Fruit fly (Drosophila melanogaster) whole organism, wandering third instar larva: Measurements from ENCODE around the gene Syp.

Experiments used
- Abd-B ChIP-seq: fragments of >200 bp; optimal IDR thresholded peaks from 2 replicates; lab custom pipeline; 2017; ENCODE audit warnings: missing biosample characterization, missing genetic modification characterization
- CG9705 ChIP-seq: fragments of 200-800 bp; sonication (Bioruptor generic); optimal IDR thresholded peaks from 2 replicates; lab custom pipeline; 2018; ENCODE audit warnings: missing biosample characterization, mild to moderate bottlenecking, missing genetic modification characterization
- Dfd ChIP-seq: fragments of >200 bp; optimal IDR thresholded peaks from 2 replicates; lab custom pipeline; 2017; ENCODE audit warnings: missing biosample characterization, missing genetic modification characterization
- Dif ChIP-seq: fragments of 200-275, 200-300 bp; sonication (Bioruptor generic); optimal IDR thresholded peaks from 2 replicates; lab custom pipeline; 2018; ENCODE audit warnings: missing biosample characterization, missing genetic modification characterization; ENCODE audit not compliant: partially characterized antibody
- GATAd ChIP-seq: sonication (Bioruptor generic); optimal IDR thresholded peaks from 2 replicates; lab custom pipeline; 2016; ENCODE audit warnings: missing biosample characterization, missing genetic modification characterization
- HLH106 ChIP-seq: fragments of 200-800 bp; optimal IDR thresholded peaks from 3 replicates; lab custom pipeline; 2019; ENCODE audit warnings: missing biosample characterization, mild to moderate bottlenecking, missing genetic modification characterization, moderate library complexity
- Hnf4 ChIP-seq: fragments of 200-800 bp; sonication (Bioruptor generic); optimal IDR thresholded peaks from 2 replicates; lab custom pipeline; 2016; ENCODE audit warnings: missing biosample characterization, mild to moderate bottlenecking, missing genetic modification characterization
- Hr78 ChIP-seq: fragments of >200 bp; optimal IDR thresholded peaks from 2 replicates; lab custom pipeline; 2017; ENCODE audit warnings: missing biosample characterization, missing genetic modification characterization
- Hr83 ChIP-seq: fragments of 200-300 bp; sonication (Bioruptor generic); optimal IDR thresholded peaks from 2 replicates; lab custom pipeline; 2016; ENCODE audit warnings: missing biosample characterization, mild to moderate bottlenecking, missing genetic modification characterization, moderate library complexity; ENCODE audit not compliant: poor library complexity, severe bottlenecking
- Jra ChIP-seq: sonication (Bioruptor generic); optimal IDR thresholded peaks from 2 replicates; lab custom pipeline; 2016; ENCODE audit warnings: missing biosample characterization, missing genetic modification characterization
- Myc ChIP-seq: fragments of >200 bp; optimal IDR thresholded peaks from 2 replicates; lab custom pipeline; 2017
- N ChIP-seq: fragments of >200 bp; optimal IDR thresholded peaks from 2 replicates; lab custom pipeline; 2018; ENCODE audit warnings: missing biosample characterization, missing external identifiers, missing genetic modification characterization
- OdsH ChIP-seq: fragments of 200-800 bp; sonication (Bioruptor generic); optimal IDR thresholded peaks from 2 replicates; lab custom pipeline; 2016; ENCODE audit warnings: missing biosample characterization, mild to moderate bottlenecking, missing genetic modification characterization
- Rel ChIP-seq, 2 experiments: fragments of 200-800 bp; sonication (Bioruptor generic) in 1 of 2; optimal IDR thresholded peaks; 2 replicates in 1 of 2; 3 replicates in 1 of 2; lab custom pipeline; 2016 to 2019; ENCODE audit warnings: mild to moderate bottlenecking in 2 of 2, missing biosample characterization in 2 of 2, missing genetic modification characterization in 2 of 2, moderate library complexity in 1 of 2
- Vsx2 ChIP-seq: fragments of 200-300, 225-300 bp; sonication (Bioruptor generic); optimal IDR thresholded peaks from 2 replicates; lab custom pipeline; 2018; ENCODE audit warnings: missing biosample characterization, missing genetic modification characterization; ENCODE audit not compliant: partially characterized antibody
- br ChIP-seq: fragments of 200-800 bp; sonication (Bioruptor generic); optimal IDR thresholded peaks from 2 replicates; lab custom pipeline; 2016; ENCODE audit warnings: missing biosample characterization, missing genetic modification characterization
- brk ChIP-seq: fragments of 200-800 bp; sonication (Bioruptor generic); optimal IDR thresholded peaks from 2 replicates; lab custom pipeline; 2016; ENCODE audit warnings: missing biosample characterization, mild to moderate bottlenecking, missing genetic modification characterization
- dmrt93B ChIP-seq: fragments of 200-800 bp; sonication (Bioruptor generic); optimal IDR thresholded peaks from 2 replicates; lab custom pipeline; 2018; ENCODE audit warnings: missing biosample characterization, mild to moderate bottlenecking, missing genetic modification characterization
- dsf ChIP-seq: sonication (Bioruptor generic); optimal IDR thresholded peaks from 2 replicates; lab custom pipeline; 2016; ENCODE audit warnings: missing biosample characterization, missing genetic modification characterization, borderline replicate concordance
- ey ChIP-seq: fragments of 200-800 bp; sonication (Bioruptor generic); optimal IDR thresholded peaks from 2 replicates; lab custom pipeline; 2016; ENCODE audit warnings: missing biosample characterization, missing genetic modification characterization
- foxo ChIP-seq, 2 experiments: fragments of 200-800 bp; sonication (Bioruptor generic); optimal IDR thresholded peaks; 2 replicates in 1 of 2; 3 replicates in 1 of 2; lab custom pipeline; 2016 to 2017; ENCODE audit warnings: missing biosample characterization in 2 of 2, missing genetic modification characterization in 2 of 2
- fru ChIP-seq: fragments of 200-800 bp; sonication (Bioruptor generic); optimal IDR thresholded peaks from 3 replicates; lab custom pipeline; 2016; ENCODE audit warnings: missing biosample characterization, mild to moderate bottlenecking, missing genetic modification characterization
- h ChIP-seq: fragments of 200-800 bp; sonication (Bioruptor generic); optimal IDR thresholded peaks from 3 replicates; lab custom pipeline; 2016; ENCODE audit warnings: missing biosample characterization, mild to moderate bottlenecking, missing genetic modification characterization
- jim ChIP-seq: fragments of 175-275, 200-325 bp; sonication (Bioruptor generic); optimal IDR thresholded peaks from 2 replicates; lab custom pipeline; 2016; ENCODE audit warnings: missing biosample characterization, mild to moderate bottlenecking, missing genetic modification characterization
- lola ChIP-seq: fragments of >200 bp; optimal IDR thresholded peaks from 2 replicates; lab custom pipeline; 2017; ENCODE audit warnings: missing biosample characterization, missing genetic modification characterization
- pan ChIP-seq: fragments of >200 bp; optimal IDR thresholded peaks from 2 replicates; lab custom pipeline; 2017
- psq ChIP-seq: fragments of 200-800 bp; sonication (Bioruptor generic); optimal IDR thresholded peaks from 3 replicates; lab custom pipeline; 2017; ENCODE audit warnings: missing biosample characterization, mild to moderate bottlenecking, missing genetic modification characterization, moderate library complexity
- rgr ChIP-seq: fragments of 200-800 bp; sonication (Bioruptor generic); optimal IDR thresholded peaks from 3 replicates; lab custom pipeline; 2016; ENCODE audit warnings: missing biosample characterization, mild to moderate bottlenecking, missing genetic modification characterization
- sage ChIP-seq: fragments of 200-800 bp; sonication (Bioruptor generic); optimal IDR thresholded peaks from 2 replicates; lab custom pipeline; 2016; ENCODE audit warnings: missing biosample characterization, mild to moderate bottlenecking, missing genetic modification characterization
- sv ChIP-seq: fragments of 200-800 bp; sonication (Bioruptor generic); optimal IDR thresholded peaks from 3 replicates; lab custom pipeline; 2016; ENCODE audit warnings: missing biosample characterization, missing genetic modification characterization
- tai ChIP-seq: sonication (Bioruptor generic); optimal IDR thresholded peaks from 2 replicates; lab custom pipeline; 2016; ENCODE audit warnings: missing biosample characterization, missing genetic modification characterization
- usp ChIP-seq: fragments of >200 bp; optimal IDR thresholded peaks from 2 replicates; lab custom pipeline; 2017; ENCODE audit warnings: missing biosample characterization, missing genetic modification characterization
- woc ChIP-seq: sonication (Bioruptor generic); optimal IDR thresholded peaks from 2 replicates; lab custom pipeline; 2016; ENCODE audit warnings: missing biosample characterization, mild to moderate bottlenecking, missing genetic modification characterization

Syp gene

dm6 chr3R:20833664-20834063 is 77.1 kb downstream of the Syp start:
- TF ChIP-seq Abd-B (GFP tag; lab: Kevin White, UChicago) (no peak), jim (GFP tag; lab: Kevin White, UChicago) (no peak), CG9705 (GFP tag; lab: Kevin White, UChicago) (no peak), foxo (GFP tag; optimal IDR thresholded peaks at IDR 0.05; lab: Kevin White, UChicago) (peak in 1 of 2 experiments; percentile 27), fru (GFP tag; lab: Kevin White, UChicago) (no peak), Dif (GFP tag; lab: Kevin White, UChicago) (no peak), br (GFP tag; lab: Kevin White, UChicago) (no peak), Hnf4 (GFP tag; lab: Kevin White, UChicago) (peak; percentile 17), sv (GFP tag; lab: Kevin White, UChicago) (peak; percentile 39), Hr83 (no peak), sage (GFP tag; lab: Kevin White, UChicago) (no peak), OdsH (GFP tag; lab: Kevin White, UChicago) (peak; percentile 7), Dfd (GFP tag; lab: Kevin White, UChicago) (no peak), dsf (GFP tag; lab: Kevin White, UChicago) (no peak), Hr78 (GFP tag; lab: Kevin White, UChicago) (no peak), GATAd (GFP tag; lab: Kevin White, UChicago) (no peak), Vsx2 (GFP tag; lab: Kevin White, UChicago) (no peak), Rel (GFP tag; optimal IDR thresholded peaks at IDR 0.05; lab: Kevin White, UChicago) (no peak), Rel (tag; optimal IDR thresholded peaks at IDR 0.05; lab: Kevin White, UChicago) (peak; percentile 87), pan (lab: Kevin White, UChicago) (no peak), Myc (lab: Kevin White, UChicago) (no peak), ey (GFP tag; lab: Kevin White, UChicago) (no peak), psq (no peak), brk (GFP tag; lab: Kevin White, UChicago) (no peak), Jra (no peak), dmrt93B (GFP tag; lab: Kevin White, UChicago) (no peak), h (no peak), tai (GFP tag; lab: Kevin White, UChicago) (no peak), usp (no peak)
- TF ChIP-seq, all 38 proteins: peak for 5

DNA sequence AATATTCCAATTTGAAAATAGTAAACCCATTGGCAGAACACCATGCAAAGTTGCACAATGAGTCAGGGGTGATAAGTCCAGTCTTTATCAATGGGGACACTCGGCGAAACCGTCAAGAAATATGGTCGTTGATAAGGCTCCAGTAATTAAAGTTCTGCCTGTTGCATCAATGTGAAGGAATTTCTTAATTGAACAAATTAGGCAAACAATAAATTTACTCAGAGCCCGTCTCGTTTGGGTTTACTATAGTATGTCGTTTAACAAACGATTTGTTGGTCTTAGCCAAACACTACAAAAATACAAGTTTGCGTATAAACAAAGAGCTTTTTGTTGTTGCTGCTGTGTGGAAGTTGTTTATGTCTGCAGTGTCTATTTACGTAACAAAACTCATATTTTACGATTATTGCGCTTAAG is 78.2 kb downstream of the Syp start:
- TF ChIP-seq Vsx2 (GFP tag; lab: Kevin White, UChicago) (no peak), Jra (no peak), dsf (GFP tag; lab: Kevin White, UChicago) (no peak), Rel (GFP tag; optimal IDR thresholded peaks at IDR 0.05; lab: Kevin White, UChicago) (no peak), Rel (tag; optimal IDR thresholded peaks at IDR 0.05; lab: Kevin White, UChicago) (no peak), foxo (GFP tag; optimal IDR thresholded peaks at IDR 0.05; lab: Kevin White, UChicago) (no peak), N (GFP tag; lab: Kevin White, UChicago) (no peak), tai (GFP tag; lab: Kevin White, UChicago) (no peak), ey (GFP tag; lab: Kevin White, UChicago) (no peak), brk (GFP tag; lab: Kevin White, UChicago) (no peak), jim (GFP tag; lab: Kevin White, UChicago) (no peak), lola (GFP tag; lab: Kevin White, UChicago) (no peak), dmrt93B (GFP tag; lab: Kevin White, UChicago) (no peak), rgr (no peak), Hr78 (GFP tag; lab: Kevin White, UChicago) (no peak), woc (GFP tag; lab: Kevin White, UChicago) (no peak), br (GFP tag; lab: Kevin White, UChicago) (no peak), Myc (lab: Kevin White, UChicago) (no peak), HLH106 (no peak)

- no peak for TF ChIP-seq br (GFP tag; lab: Kevin White, UChicago)
- TF ChIP-seq Hnf4 (GFP tag; lab: Kevin White, UChicago) = peak; percentile 24
- TF ChIP-seq Dfd (GFP tag; lab: Kevin White, UChicago) = no peak
- no peak for TF ChIP-seq jim (GFP tag; lab: Kevin White, UChicago)
- peak; percentile 18 for TF ChIP-seq fru (GFP tag; lab: Kevin White, UChicago)
- no peak for TF ChIP-seq Hr83
- TF ChIP-seq ey (GFP tag; lab: Kevin White, UChicago) = no peak
- no peak for TF ChIP-seq psq
- no peak for TF ChIP-seq Rel (GFP tag; optimal IDR thresholded peaks at IDR 0.05; lab: Kevin White, UChicago)
- TF ChIP-seq Rel (tag; optimal IDR thresholded peaks at IDR 0.05; lab: Kevin White, UChicago) = no peak
- no peak for TF ChIP-seq CG9705 (GFP tag; lab: Kevin White, UChicago)
Observed at dm6 chr3R:20835531-20835930, 79.0 kb downstream of the Syp start.
